Worm (Caenorhabditis elegans) whole organism, L1 larva: ENCODE data around the gene fbxb-111.
A peak's percentile ranks its signal among the peaks of the same experiment; 100 is the strongest.

ENCODE experiments used
- C04F5.9 ChIP-seq: sonication (generic microtip); optimal IDR thresholded peaks from 2 replicates; lab custom pipeline; 2016; ENCODE audit warnings: missing genetic modification characterization, missing compliant biosample characterization
- C16A3.4 ChIP-seq: fragments of 150-350 bp; optimal IDR thresholded peaks from 2 replicates; lab custom pipeline; 2014; ENCODE audit warnings: missing biosample characterization, missing genetic modification characterization
- F16B12.6 ChIP-seq: fragments of 150-350 bp; optimal IDR thresholded peaks from 2 replicates; lab custom pipeline; 2014; ENCODE audit warnings: missing biosample characterization, missing genetic modification characterization
- alr-1 ChIP-seq: fragments of 200-800 bp; sonication (Bioruptor generic); optimal IDR thresholded peaks from 2 replicates; lab custom pipeline; 2018; ENCODE audit warnings: borderline replicate concordance, mild to moderate bottlenecking, missing genetic modification characterization, missing compliant biosample characterization
- blmp-1 ChIP-seq: fragments of 150-350 bp; optimal IDR thresholded peaks from 2 replicates; lab custom pipeline; 2014; ENCODE audit warnings: missing biosample characterization, missing genetic modification characterization
- ceh-82 ChIP-seq, 3 experiments: fragments of 150-350 bp in 1 of 3; sonication (generic microtip) in 2 of 3; optimal IDR thresholded peaks; 2 replicates each; lab custom pipeline; 2014 to 2017; ENCODE audit warnings: missing biosample characterization in 3 of 3, missing genetic modification characterization in 3 of 3
- ceh-90 ChIP-seq: sonication (generic microtip); optimal IDR thresholded peaks from 2 replicates; lab custom pipeline; 2016; ENCODE audit warnings: missing genetic modification characterization, missing compliant biosample characterization
- ces-1 ChIP-seq: fragments of 150-350 bp; optimal IDR thresholded peaks from 2 replicates; lab custom pipeline; 2014; ENCODE audit warnings: missing biosample characterization, missing genetic modification reagents, missing genetic modification characterization
- dpl-1 ChIP-seq, 3 experiments: fragments of 150-350 bp in 2 of 3; sonication (generic microtip) in 1 of 3; optimal IDR thresholded peaks; 2 replicates each; lab custom pipeline; 2014 to 2017; ENCODE audit warnings: missing biosample characterization in 3 of 3, missing genetic modification characterization in 3 of 3, missing genetic modification reagents in 3 of 3
- efl-1 ChIP-seq, 4 experiments: fragments of 150-350 bp; optimal IDR thresholded peaks in 3 of 4; peaks in 1 of 4; 1 replicate in 1 of 4; 2 replicates in 3 of 4; lab custom pipeline; 2014; ENCODE audit warnings: missing biosample characterization in 2 of 4, missing genetic modification characterization in 2 of 4, missing genetic modification reagents in 2 of 4
- elt-2 ChIP-seq: sonication (generic microtip); optimal IDR thresholded peaks from 2 replicates; lab custom pipeline; 2016; ENCODE audit warnings: missing genetic modification characterization, mild to moderate bottlenecking, inconsistent platforms, missing compliant biosample characterization, missing genetic modification reagents
- elt-3 ChIP-seq, 6 experiments: fragments of 150-350 bp in 1 of 6; sonication (generic microtip); optimal IDR thresholded peaks; 2 replicates each; lab custom pipeline; 2017 to 2018; ENCODE audit warnings: missing biosample characterization in 6 of 6, missing genetic modification characterization in 6 of 6, inconsistent platforms in 1 of 6
- ets-5 ChIP-seq: fragments of 200-800 bp; sonication (Bioruptor generic); IDR thresholded peaks from 2 replicates; pipeline ENCODE4 v1.3.6; 2022; ENCODE audit warnings: missing genetic modification characterization, missing compliant biosample characterization
- fkh-10 ChIP-seq: sonication (generic microtip); optimal IDR thresholded peaks from 2 replicates; lab custom pipeline; 2017; ENCODE audit warnings: missing biosample characterization, missing genetic modification reagents, missing genetic modification characterization
- hlh-4 ChIP-seq: sonication (generic microtip); optimal IDR thresholded peaks from 2 replicates; lab custom pipeline; 2016; ENCODE audit warnings: mild to moderate bottlenecking, missing genetic modification characterization, missing compliant biosample characterization
- hpl-2 ChIP-seq: fragments of 150-350 bp; optimal IDR thresholded peaks from 2 replicates; lab custom pipeline; 2014; ENCODE audit warnings: missing biosample characterization, missing genetic modification reagents, missing genetic modification characterization
- isw-1 ChIP-seq: fragments of 200-800 bp; sonication (Bioruptor generic); IDR thresholded peaks from 2 replicates; pipeline ENCODE4 v1.3.6; 2022; ENCODE audit warnings: missing genetic modification characterization, missing compliant biosample characterization
- jun-1 ChIP-seq: fragments of 150-350 bp; optimal IDR thresholded peaks from 2 replicates; lab custom pipeline; 2014; ENCODE audit warnings: missing biosample characterization, missing genetic modification reagents, missing genetic modification characterization
- lin-14 ChIP-seq: fragments of 200-800 bp; sonication (Bioruptor generic); optimal IDR thresholded peaks from 2 replicates; lab custom pipeline; 2018; ENCODE audit warnings: mild to moderate bottlenecking, missing genetic modification characterization, moderate library complexity, missing compliant biosample characterization
- lin-15B ChIP-seq: fragments of 150-350 bp; sonication (generic microtip); optimal IDR thresholded peaks from 3 replicates; lab custom pipeline; 2014; ENCODE audit warnings: missing biosample characterization, missing genetic modification characterization
- lin-35 ChIP-seq, 2 experiments: fragments of 150-350 bp; optimal IDR thresholded peaks; 2 replicates each; lab custom pipeline; 2014; ENCODE audit warnings: missing biosample characterization in 2 of 2, missing genetic modification characterization in 2 of 2, missing genetic modification reagents in 2 of 2
- lin-39 ChIP-seq: fragments of 150-350 bp; optimal IDR thresholded peaks from 2 replicates; lab custom pipeline; 2014; ENCODE audit warnings: missing biosample characterization, missing genetic modification reagents, missing genetic modification characterization
- lsy-2 ChIP-seq, 2 experiments: fragments of 150-350 bp; optimal IDR thresholded peaks; 2 replicates each; lab custom pipeline; 2014; ENCODE audit warnings: missing biosample characterization in 2 of 2, missing genetic modification characterization in 2 of 2
- mdl-1 ChIP-seq, 2 experiments: fragments of 150-350 bp; optimal IDR thresholded peaks; 2 replicates each; lab custom pipeline; 2014 to 2017; ENCODE audit warnings: missing biosample characterization in 2 of 2, missing genetic modification characterization in 2 of 2, inconsistent platforms in 1 of 2
- mef-2 ChIP-seq: fragments of 150-350 bp; optimal IDR thresholded peaks from 2 replicates; lab custom pipeline; 2014; ENCODE audit warnings: missing biosample characterization, missing genetic modification characterization
- nhr-11 ChIP-seq: fragments of 150-350 bp; optimal IDR thresholded peaks from 2 replicates; lab custom pipeline; 2014; ENCODE audit warnings: missing biosample characterization, missing genetic modification characterization
- nhr-19 ChIP-seq: fragments of 200-800 bp; sonication (Bioruptor generic); conservative IDR thresholded peaks from 2 replicates; pipeline ENCODE4 v1.3.6; 2022; ENCODE audit warnings: missing genetic modification characterization, missing compliant biosample characterization
- nhr-20 ChIP-seq: sonication (generic microtip); optimal IDR thresholded peaks from 2 replicates; lab custom pipeline; 2016; ENCODE audit warnings: mild to moderate bottlenecking, missing genetic modification characterization, missing compliant biosample characterization
- nhr-28 ChIP-seq: fragments of 150-350 bp; optimal IDR thresholded peaks from 2 replicates; lab custom pipeline; 2014; ENCODE audit warnings: missing biosample characterization, missing genetic modification characterization
- nhr-47 ChIP-seq: sonication (generic microtip); optimal IDR thresholded peaks from 2 replicates; lab custom pipeline; 2016; ENCODE audit warnings: mild to moderate bottlenecking, missing genetic modification characterization, moderate library complexity, missing compliant biosample characterization
- nhr-71 ChIP-seq: sonication (generic microtip); optimal IDR thresholded peaks from 2 replicates; lab custom pipeline; 2016; ENCODE audit warnings: mild to moderate bottlenecking, missing genetic modification characterization, moderate library complexity, missing compliant biosample characterization
- nhr-84 ChIP-seq: sonication (generic microtip); optimal IDR thresholded peaks from 2 replicates; lab custom pipeline; 2017; ENCODE audit warnings: missing biosample characterization, missing genetic modification characterization
- nhr-85 ChIP-seq: sonication (generic microtip); peaks from one replicate; lab custom pipeline; 2016; ENCODE audit warnings: missing genetic modification characterization, inconsistent platforms, missing compliant biosample characterization
- nhr-90 ChIP-seq: sonication (generic microtip); optimal IDR thresholded peaks from 2 replicates; lab custom pipeline; 2016; ENCODE audit warnings: mild to moderate bottlenecking, missing genetic modification characterization, missing compliant biosample characterization; ENCODE audit not compliant: poor library complexity
- pag-3 ChIP-seq: sonication (generic microtip); optimal IDR thresholded peaks from 2 replicates; lab custom pipeline; 2017; ENCODE audit warnings: missing genetic modification characterization, mild to moderate bottlenecking, missing compliant biosample characterization, antibody characterized with exemption, borderline replicate concordance; ENCODE audit not compliant: insufficient read depth
- pqm-1 ChIP-seq: sonication (generic microtip); optimal IDR thresholded peaks from 3 replicates; lab custom pipeline; 2017; ENCODE audit warnings: missing biosample characterization, missing genetic modification characterization
- rnt-1 ChIP-seq: sonication (generic microtip); optimal IDR thresholded peaks from 2 replicates; lab custom pipeline; 2016; ENCODE audit warnings: mild to moderate bottlenecking, missing genetic modification characterization, moderate library complexity, missing compliant biosample characterization
- snu-23 ChIP-seq: sonication (generic microtip); optimal IDR thresholded peaks from 2 replicates; lab custom pipeline; 2016; ENCODE audit warnings: missing genetic modification characterization, missing compliant biosample characterization
- sptf-1 ChIP-seq: fragments of 150-350 bp; optimal IDR thresholded peaks from 2 replicates; lab custom pipeline; 2014; ENCODE audit warnings: missing biosample characterization, missing genetic modification characterization
- sup-37 ChIP-seq: fragments of 200-800 bp; sonication (Bioruptor generic); optimal IDR thresholded peaks from 2 replicates; lab custom pipeline; 2018; ENCODE audit warnings: mild to moderate bottlenecking, missing genetic modification characterization, missing compliant biosample characterization
- swsn-7 ChIP-seq: sonication (generic microtip); optimal IDR thresholded peaks from 2 replicates; lab custom pipeline; 2016; ENCODE audit warnings: missing genetic modification characterization, missing compliant biosample characterization
- unc-98 ChIP-seq: fragments of 200-800 bp; sonication (Bioruptor generic); IDR thresholded peaks from 2 replicates; pipeline ENCODE4 v1.3.6; 2022; ENCODE audit warnings: missing genetic modification characterization, missing compliant biosample characterization
- vab-15 ChIP-seq: sonication (generic microtip); optimal IDR thresholded peaks from 2 replicates; lab custom pipeline; 2017; ENCODE audit warnings: missing genotype, mild to moderate bottlenecking, missing genetic modification characterization, missing compliant biosample characterization
- xbp-1 ChIP-seq: sonication (generic microtip); optimal IDR thresholded peaks from 2 replicates; lab custom pipeline; 2016; ENCODE audit warnings: missing genetic modification characterization, missing compliant biosample characterization
- zag-1 ChIP-seq: fragments of 150-350 bp; optimal IDR thresholded peaks from 2 replicates; lab custom pipeline; 2014; ENCODE audit warnings: missing biosample characterization, missing genetic modification characterization
- ztf-11 ChIP-seq, 2 experiments: sonication (generic microtip); optimal IDR thresholded peaks; 2 replicates each; lab custom pipeline; 2016 to 2017; ENCODE audit warnings: missing genetic modification characterization in 2 of 2, missing biosample characterization in 1 of 2, missing compliant biosample characterization in 1 of 2
- ztf-4 ChIP-seq: fragments of 150-350 bp; optimal IDR thresholded peaks from 2 replicates; lab custom pipeline; 2014; ENCODE audit warnings: missing biosample characterization, missing genetic modification characterization

fbxb-111 gene

DNA sequence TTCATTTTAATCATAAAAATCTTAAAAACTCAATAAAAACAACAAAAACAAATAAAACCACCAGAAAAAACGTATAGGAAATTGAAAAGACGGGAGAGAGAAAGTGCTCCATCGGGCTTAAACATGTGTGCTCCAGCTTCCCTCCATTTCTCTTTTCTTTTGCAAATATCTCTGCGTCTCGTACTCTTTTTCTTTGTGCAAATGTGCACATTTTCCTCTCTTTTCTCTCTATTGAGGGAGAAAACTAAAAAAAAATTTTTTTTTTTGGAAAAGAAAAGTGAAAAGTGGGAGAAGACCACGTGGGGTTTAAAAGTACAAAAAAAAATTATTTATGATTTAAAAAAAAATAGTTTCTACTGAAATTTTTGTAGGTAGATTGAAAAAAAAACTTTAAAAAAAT, 29.4 kb upstream of the fbxb-111 start:
- TF ChIP-seq lin-14 (GFP tag; lab: Kevin White, UChicago) (peak; percentile 65), isw-1 (no peak), xbp-1 (no peak), nhr-84 (tag; lab: Kevin White, UChicago) (no peak), lin-39 (no peak), rnt-1 (tag; lab: Kevin White, UChicago) (no peak), fkh-10 (GFP tag; lab: Kevin White, UChicago) (no peak), nhr-71 (tag; lab: Kevin White, UChicago) (peak; percentile 46), lin-15B (tag; lab: Kevin White, UChicago) (no peak), C04F5.9 (no peak), elt-3 (tag; optimal IDR thresholded peaks at IDR 0.05; lab: Kevin White, UChicago) (no peak), C16A3.4 (tag; lab: Kevin White, UChicago) (no peak), ces-1 (GFP tag; lab: Kevin White, UChicago) (no peak), nhr-28 (tag; lab: Kevin White, UChicago) (no peak), alr-1 (tag; lab: Kevin White, UChicago) (no peak), mdl-1 (tag; optimal IDR thresholded peaks at IDR 0.05; lab: Kevin White, UChicago) (peak in 1 of 2 experiments; percentile 32), hlh-4 (tag; lab: Kevin White, UChicago) (no peak), mef-2 (tag; lab: Kevin White, UChicago) (no peak), ceh-82 (tag; optimal IDR thresholded peaks at IDR 0.05; lab: Kevin White, UChicago) (peak in 1 of 3 experiments; percentile 15), ztf-4 (tag; lab: Kevin White, UChicago) (no peak), dpl-1 (GFP tag; optimal IDR thresholded peaks at IDR 0.05; lab: Kevin White, UChicago) (peak in 1 of 3 experiments; percentile 13), nhr-20 (tag; lab: Kevin White, UChicago) (no peak), snu-23 (peak; percentile 2), lsy-2 (tag; optimal IDR thresholded peaks at IDR 0.05; lab: Kevin White, UChicago) (peak in 1 of 2 experiments; percentile 42), efl-1 (optimal IDR thresholded peaks at IDR 0.05; lab: Kevin White, UChicago) (peak; percentile 34 to 51), efl-1 (GFP tag; optimal IDR thresholded peaks at IDR 0.05 in 1 of 2; lab: Kevin White, UChicago) (no peak)

DNA sequence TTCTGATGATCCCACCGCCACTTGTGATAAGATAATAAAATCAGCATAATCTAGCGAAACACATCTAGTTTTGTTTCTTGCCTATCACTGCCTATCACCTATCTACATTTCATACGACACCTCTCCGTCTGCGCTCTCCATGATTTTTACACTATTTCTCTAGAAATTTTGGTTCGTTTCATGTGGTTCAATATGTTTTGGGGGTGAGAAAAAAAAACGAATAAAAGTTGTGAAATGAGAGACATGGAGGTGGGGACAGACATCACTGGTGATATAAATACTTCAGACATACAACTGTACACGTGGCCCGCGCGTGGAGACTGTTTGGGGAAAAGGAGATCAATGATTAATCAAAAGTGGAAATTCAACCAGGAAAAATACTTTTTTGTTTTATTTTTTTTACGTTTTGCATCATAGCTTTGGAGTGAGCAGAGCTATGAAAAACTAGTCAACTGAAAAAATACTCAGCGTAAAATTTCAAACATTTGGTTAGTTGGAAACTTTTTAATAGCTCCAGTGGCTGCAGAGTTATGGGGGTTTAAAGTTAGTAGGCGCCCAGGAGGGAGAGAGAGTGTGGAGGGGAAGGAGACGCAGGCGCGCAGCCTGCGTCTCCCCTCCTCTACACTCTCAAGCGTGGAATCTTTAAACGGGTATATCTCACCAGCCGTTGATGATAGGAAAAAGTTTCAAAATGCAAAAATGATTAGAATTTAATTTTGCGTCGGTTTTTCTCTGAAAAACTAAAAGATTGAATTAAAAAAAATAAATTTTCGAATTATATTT, 28.2 kb upstream of the fbxb-111 start:
- peak; percentile 50 for TF ChIP-seq blmp-1 (tag; lab: Kevin White, UChicago)
- peak in 4 of 6 experiments; percentile 11 to 87 (median 68) for TF ChIP-seq elt-3 (tag; optimal IDR thresholded peaks at IDR 0.05; lab: Kevin White, UChicago)
- TF ChIP-seq nhr-19 (GFP tag; lab: Robert Waterston, UW): 0 out of 2 replicates have a peak, but pooled peaks have one; percentile 5
- no peak for TF ChIP-seq sptf-1 (tag; lab: Kevin White, UChicago)
- TF ChIP-seq zag-1: no peak
- peak in 1 of 2 experiments; percentile 46 for TF ChIP-seq lin-35 (GFP tag; optimal IDR thresholded peaks at IDR 0.05; lab: Kevin White, UChicago)
- TF ChIP-seq lin-14 (GFP tag; lab: Kevin White, UChicago): peak; percentile 48
- TF ChIP-seq nhr-11 (tag; lab: Kevin White, UChicago): no peak
- TF ChIP-seq nhr-85 (tag; lab: Kevin White, UChicago): peak; percentile 66
- TF ChIP-seq elt-2 (tag; lab: Kevin White, UChicago): peak; percentile 90
- peak; percentile 40 for TF ChIP-seq nhr-20 (tag; lab: Kevin White, UChicago)
- no peak for TF ChIP-seq hpl-2 (GFP tag; lab: Kevin White, UChicago)
- peak; percentile 31 for TF ChIP-seq nhr-90 (tag; lab: Kevin White, UChicago)
- peak; percentile 38 for TF ChIP-seq nhr-71 (tag; lab: Kevin White, UChicago)
- TF ChIP-seq nhr-47: no peak
- peak; percentile 24 for TF ChIP-seq snu-23
- peak in 1 of 2 experiments; percentile 49 for TF ChIP-seq mdl-1 (tag; optimal IDR thresholded peaks at IDR 0.05; lab: Kevin White, UChicago)
- TF ChIP-seq, all 84 proteins: peak for 12

DNA sequence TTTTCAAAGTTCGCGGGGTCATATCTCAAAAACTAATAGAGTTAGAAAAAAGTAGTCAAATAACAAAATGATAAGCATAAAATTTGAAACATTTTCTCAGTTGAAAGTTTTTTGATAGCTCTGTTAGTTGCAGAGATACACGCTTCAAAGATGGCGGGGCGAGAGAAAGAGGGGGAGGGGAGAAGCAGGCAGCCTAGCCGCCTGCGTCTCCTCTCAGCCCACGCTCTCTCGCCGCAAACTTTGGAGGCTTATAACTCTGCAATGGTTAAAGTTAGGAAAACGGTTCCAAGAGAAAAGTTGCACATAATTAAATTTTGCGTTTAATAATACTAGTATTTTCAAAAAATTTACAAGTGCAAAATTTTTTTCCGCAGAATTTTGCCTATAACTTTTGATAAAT, 27.0 kb upstream of the fbxb-111 start:
- TF ChIP-seq F16B12.6 (tag; lab: Kevin White, UChicago) (no peak), nhr-85 (tag; lab: Kevin White, UChicago) (no peak), ztf-11 (tag; optimal IDR thresholded peaks at IDR 0.05; lab: Kevin White, UChicago) (no peak), lin-39 (no peak), ceh-90 (tag; lab: Kevin White, UChicago) (no peak), lin-14 (GFP tag; lab: Kevin White, UChicago) (no peak), jun-1 (tag; lab: Kevin White, UChicago) (no peak), unc-98 (GFP tag; lab: Robert Waterston, UW) (no peak), ets-5 (GFP tag; lab: Robert Waterston, UW) (no peak), swsn-7 (tag; lab: Kevin White, UChicago) (no peak), nhr-47 (no peak), pqm-1 (tag; lab: Kevin White, UChicago) (no peak), vab-15 (tag; lab: Kevin White, UChicago) (no peak), ztf-4 (tag; lab: Kevin White, UChicago) (no peak), sup-37 (no peak), pag-3 (tag; lab: Kevin White, UChicago) (no peak)
